Fruit fly (Drosophila melanogaster) whole organism, pupa: ENCODE results near the gene Fst.

ENCODE experiments used
- CG13204 ChIP-seq: fragments of 200-800 bp; sonication (Bioruptor generic); optimal IDR thresholded peaks from 2 replicates; lab custom pipeline; 2018; ENCODE audit warnings: missing biosample characterization, mild to moderate bottlenecking, missing genetic modification characterization, moderate library complexity
- Pif1B ChIP-seq: fragments of 200-800 bp; sonication (Bioruptor generic); optimal IDR thresholded peaks from 3 replicates; lab custom pipeline; 2016; ENCODE audit warnings: missing biosample characterization, missing genetic modification characterization
- gl ChIP-seq: fragments of 200-800 bp; sonication (Bioruptor generic); optimal IDR thresholded peaks from 2 replicates; lab custom pipeline; 2018; ENCODE audit warnings: missing biosample characterization, mild to moderate bottlenecking, missing genetic modification characterization

Fst gene

DNA sequence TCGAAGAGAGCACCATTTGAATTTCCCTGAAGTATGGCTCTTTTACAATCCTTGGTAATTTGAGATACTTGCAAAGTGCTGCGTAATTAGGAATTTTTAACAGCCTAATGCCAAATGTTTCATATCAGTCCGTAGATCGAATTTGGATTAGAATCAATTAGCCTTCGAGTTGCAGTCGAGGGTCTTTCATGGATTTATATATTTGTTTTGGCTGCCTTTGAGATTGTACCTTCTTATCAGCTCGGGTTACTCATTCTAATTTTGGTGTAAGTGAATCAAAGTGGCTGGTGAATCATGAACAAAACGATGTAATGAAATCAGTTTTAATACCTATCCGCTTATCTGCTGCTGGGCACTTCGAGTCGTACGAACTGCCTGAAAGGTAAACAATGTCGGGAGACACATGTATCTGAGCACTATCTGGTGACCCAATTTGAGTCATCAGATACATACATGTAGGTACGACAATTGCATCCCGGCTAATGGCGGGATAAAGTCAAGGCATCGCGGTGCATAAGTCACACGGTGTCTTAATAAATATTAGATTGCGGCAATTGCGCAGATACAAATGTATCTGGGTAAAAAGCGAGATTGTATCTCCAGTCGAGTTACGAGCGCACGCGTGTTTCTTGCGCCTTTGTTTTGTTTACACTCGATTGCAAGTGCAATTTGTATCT, 50.1 kb downstream of the Fst start:
- TF ChIP-seq CG13204: no peak
- TF ChIP-seq gl: no peak
- no peak for TF ChIP-seq Pif1B (GFP tag; lab: Kevin White, UChicago)
